Worm (Caenorhabditis elegans): ENCODE results near the gene D1079.1.

Gene D1079.1

ce11 chrX:4444843-4445242, 41.9 kb downstream of the D1079.1 start (continued):
- peak; percentile 46 for TF ChIP-seq athp-1 (tag; optimal IDR thresholded peaks at IDR 0.05)
- no peak for TF ChIP-seq ceh-40 (GFP tag; IDR thresholded peaks at IDR 0.05)
- peak; percentile 25 for TF ChIP-seq nhr-80 (tag; optimal IDR thresholded peaks at IDR 0.05)
- TF ChIP-seq zim-3 (tag; optimal IDR thresholded peaks at IDR 0.05): no peak
- 0 out of 2 replicates have a peak, but pooled peaks have one; percentile 61 for TF ChIP-seq ztf-25 (GFP tag; IDR thresholded peaks at IDR 0.05)

ce11 chrX:4448283-4448682, 45.3 kb downstream of the D1079.1 start, which contains the start of gene mltn-13:
TSS of gene mltn-13 (minus strand) at chrX:4448383.
- 0 out of 2 replicates have a peak, but pooled peaks have one; percentile 10 for TF ChIP-seq zfh-2 (GFP tag; conservative IDR thresholded peaks at IDR 0.05)
- TF ChIP-seq nfya-1 (tag; optimal IDR thresholded peaks at IDR 0.05; ENCODE audit: borderline replicate concordance, insufficient read depth): no peak
- TF ChIP-seq F37B4.10 (GFP tag; IDR thresholded peaks at IDR 0.05): 0 out of 2 replicates have a peak, but pooled peaks have one; percentile 14

ce11 chrX:4451936-4452335, 49.0 kb downstream of the D1079.1 start:
- TF ChIP-seq efl-1 (GFP tag; optimal IDR thresholded peaks at IDR 0.05) (peak; percentile 70), rec-8 (tag; optimal IDR thresholded peaks at IDR 0.05) (no peak), hmg-20 (GFP tag; IDR thresholded peaks at IDR 0.05) (no peak), aptf-3 (GFP tag; IDR thresholded peaks at IDR 0.05) (0 out of 2 replicates have a peak, but pooled peaks have one; percentile 62), lsl-1 (GFP tag; optimal IDR thresholded peaks at IDR 0.05) (no peak), madf-8 (GFP tag; conservative IDR thresholded peaks at IDR 0.05) (peak; percentile 16; the same call in 1 of the 2 replicates), atf-7 (tag; optimal IDR thresholded peaks at IDR 0.05) (no peak), F57C9.4 (tag; optimal IDR thresholded peaks at IDR 0.05) (no peak), gei-17 (GFP tag; optimal IDR thresholded peaks at IDR 0.05) (no peak), nhr-27 (tag; optimal IDR thresholded peaks at IDR 0.05) (no peak), rpc-1 (optimal IDR thresholded peaks at IDR 0.05) (no peak), rpc-1 (tag; optimal IDR thresholded peaks at IDR 0.05) (no peak), repo-1 (tag; optimal IDR thresholded peaks at IDR 0.05) (no peak), hrde-1 (tag; optimal IDR thresholded peaks at IDR 0.05; ENCODE audit: borderline replicate concordance) (no peak), madf-6 (GFP tag; IDR thresholded peaks at IDR 0.05) (peak; percentile 54), nfya-2 (GFP tag; IDR thresholded peaks at IDR 0.05) (no peak), aptf-2 (GFP tag; conservative IDR thresholded peaks at IDR 0.05) (peak; percentile 94), ztf-3 (GFP tag; optimal IDR thresholded peaks at IDR 0.05) (no peak)

ce11 chrX:4453101-4453500, 50.1 kb downstream of the D1079.1 start:
- TF ChIP-seq sdz-38 (tag; optimal IDR thresholded peaks at IDR 0.05) (no peak), ceh-100 (GFP tag; IDR thresholded peaks at IDR 0.05) (no peak), ceh-40 (GFP tag; IDR thresholded peaks at IDR 0.05) (0 out of 2 replicates have a peak, but pooled peaks have one; percentile 17), nfya-1 (tag; optimal IDR thresholded peaks at IDR 0.05; ENCODE audit: borderline replicate concordance, insufficient read depth) (no peak), nhr-90 (tag; optimal IDR thresholded peaks at IDR 0.05) (peak; percentile 67), lin-40 (tag; optimal IDR thresholded peaks at IDR 0.05) (no peak), zfh-2 (GFP tag; conservative IDR thresholded peaks at IDR 0.05) (no peak), ceh-27 (GFP tag; optimal IDR thresholded peaks at IDR 0.05) (no peak), egl-18 (GFP tag; IDR thresholded peaks at IDR 0.05) (no peak), bed-1 (GFP tag; IDR thresholded peaks at IDR 0.05) (0 out of 2 replicates have a peak, but pooled peaks have one; percentile 23), hmg-1.2 (GFP tag; IDR thresholded peaks at IDR 0.05) (peak; percentile 64), lin-35 (GFP tag; optimal IDR thresholded peaks at IDR 0.05) (no peak), ztf-18 (tag; optimal IDR thresholded peaks at IDR 0.05) (peak; percentile 35), madf-6 (GFP tag; IDR thresholded peaks at IDR 0.05) (no peak; the same call in 1 of the 2 replicates), hsf-1 (GFP tag; IDR thresholded peaks at IDR 0.05) (no peak), C17E4.6 (GFP tag; IDR thresholded peaks at IDR 0.05) (no peak), ets-4 (GFP tag; optimal IDR thresholded peaks at IDR 0.05) (no peak), snpc-4 (GFP tag; optimal IDR thresholded peaks at IDR 0.05) (peak; percentile 54), snpc-4 (tag; optimal IDR thresholded peaks at IDR 0.05) (peak in 2 of 4 experiments; percentile 56 to 61), F22D6.2 (tag; optimal IDR thresholded peaks at IDR 0.05) (no peak), somi-1 (GFP tag; optimal IDR thresholded peaks at IDR 0.05) (no peak), madf-8 (GFP tag; conservative IDR thresholded peaks at IDR 0.05) (no peak), unc-62 (GFP tag; optimal IDR thresholded peaks at IDR 0.05) (no peak), ceh-58 (GFP tag; IDR thresholded peaks at IDR 0.05) (no peak)

All from whole organism, young adult.